Worm (Caenorhabditis elegans): ENCODE results near the gene Y45F3A.1.

ce11 chrIII:10560296-10560695 lies 1.4 kb downstream of the Y45F3A.1 start, which contains the start of gene rab-30:
- no peak for TF ChIP-seq klf-2 (GFP tag; conservative IDR thresholded peaks at IDR 0.05)
- TF ChIP-seq cog-1 (tag; optimal IDR thresholded peaks at IDR 0.05), result no peak
- no peak for TF ChIP-seq ztf-29 (GFP tag; IDR thresholded peaks at IDR 0.05)
- TF ChIP-seq med-1 (GFP tag; optimal IDR thresholded peaks at IDR 0.05; ENCODE audit: insufficient read depth), result no peak
- no peak for TF ChIP-seq flt-1 (GFP tag; IDR thresholded peaks at IDR 0.05)
- no peak for TF ChIP-seq ztf-23 (GFP tag; IDR thresholded peaks at IDR 0.05)
- TF ChIP-seq T22C8.4 (GFP tag; IDR thresholded peaks at IDR 0.05), result no peak

All from whole organism, midembryonic.